Worm (Caenorhabditis elegans) whole organism, early embryonic: ENCODE data around the gene Y50D4C.6.

Experiments used
- B0310.2 ChIP-seq: sonication (generic microtip); optimal IDR thresholded peaks from 2 replicates; lab custom pipeline; 2016; ENCODE audit warnings: mild to moderate bottlenecking, missing genetic modification characterization, missing compliant biosample characterization
- ama-1 ChIP-seq: fragments of 150-350 bp; optimal IDR thresholded peaks from 2 replicates; lab custom pipeline; 2014
- ceh-13 ChIP-seq: fragments of 200-800 bp; sonication (Bioruptor generic); optimal IDR thresholded peaks from 2 replicates; lab custom pipeline; 2018; ENCODE audit warnings: mild to moderate bottlenecking, missing genetic modification characterization, missing compliant biosample characterization
- ceh-36 ChIP-seq: sonication (generic microtip); optimal IDR thresholded peaks from 2 replicates; lab custom pipeline; 2016; ENCODE audit warnings: missing genetic modification characterization, inconsistent platforms, missing compliant biosample characterization
- flt-1 ChIP-seq: fragments of 200-800 bp; sonication (Bioruptor generic); IDR thresholded peaks from 2 replicates; pipeline ENCODE4 v1.3.6; 2022; ENCODE audit warnings: missing genetic modification characterization, missing compliant biosample characterization
- hnd-1 ChIP-seq: sonication (generic microtip); optimal IDR thresholded peaks from 2 replicates; lab custom pipeline; 2016; ENCODE audit warnings: missing genetic modification characterization, missing compliant biosample characterization
- scrt-1 ChIP-seq: fragments of 200-800 bp; sonication (Bioruptor generic); IDR thresholded peaks from 2 replicates; pipeline ENCODE4 v1.3.6; 2022; ENCODE audit warnings: missing genetic modification characterization, missing compliant biosample characterization
- tbx-11 ChIP-seq: fragments of 200-800 bp; sonication (Bioruptor generic); IDR thresholded peaks from 2 replicates; pipeline ENCODE4 v1.3.6; 2022; ENCODE audit warnings: missing genetic modification characterization, missing compliant biosample characterization
- tbx-37 ChIP-seq: fragments of 200-800 bp; sonication (Bioruptor generic); conservative IDR thresholded peaks from 2 replicates; pipeline ENCODE4 v1.3.6; 2022; ENCODE audit warnings: missing genetic modification reagents, missing genetic modification characterization, missing compliant biosample characterization

DNA sequence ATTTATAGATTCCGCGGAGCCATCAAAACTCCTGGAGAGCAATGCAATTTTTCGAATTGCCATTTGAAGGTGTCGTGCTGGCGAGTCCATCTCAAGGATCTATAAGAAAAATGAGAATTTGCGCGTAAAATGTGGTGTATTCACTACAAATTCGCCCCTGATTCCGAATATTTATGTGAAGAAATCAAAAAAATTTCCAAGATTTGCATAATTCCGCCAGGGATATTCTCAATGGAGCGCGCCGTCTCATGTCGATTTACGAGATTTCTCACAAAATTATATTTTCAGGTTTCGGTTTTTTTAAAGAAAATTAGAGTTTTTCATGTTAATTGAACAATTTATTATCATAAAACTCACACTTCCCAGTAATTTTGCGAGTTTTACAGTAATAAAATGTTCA is at the start of gene Y50D4C.6:
- TF ChIP-seq tbx-37: no peak
- TF ChIP-seq scrt-1 (GFP tag; lab: Robert Waterston, UW): no peak
- no peak for TF ChIP-seq ceh-13 (GFP tag; lab: Kevin White, UChicago)
- TF ChIP-seq hnd-1 (tag; lab: Kevin White, UChicago): no peak
- TF ChIP-seq ama-1 (lab: Kevin White, UChicago): no peak
- no peak for TF ChIP-seq flt-1 (GFP tag; lab: Robert Waterston, UW)
- no peak for TF ChIP-seq tbx-11 (GFP tag; lab: Robert Waterston, UW)
- no peak for TF ChIP-seq ceh-36 (tag; lab: Kevin White, UChicago)
- TF ChIP-seq B0310.2: no peak
